Worm (Caenorhabditis elegans) whole organism, young adult: ENCODE measurements around the gene DH11.5.

ENCODE experiments used
- B0035.1 ChIP-seq: sonication (generic microtip); optimal IDR thresholded peaks from 2 replicates; lab custom pipeline; 2016; ENCODE audit warnings: missing genetic modification characterization, mild to moderate bottlenecking, missing compliant biosample characterization, missing genotype, missing genetic modification reagents
- B0336.3 ChIP-seq: fragments of 200-800 bp; sonication (Bioruptor generic); IDR thresholded peaks from 2 replicates; pipeline ENCODE4 v1.3.6; 2022; ENCODE audit warnings: missing genetic modification characterization, missing compliant biosample characterization
- C06A6.2 ChIP-seq: fragments of 200-800 bp; sonication (Bioruptor generic); conservative IDR thresholded peaks from 2 replicates; pipeline ENCODE4 v1.3.6; 2022; ENCODE audit warnings: missing genetic modification characterization, missing compliant biosample characterization
- F23B12.7 ChIP-seq: sonication (generic microtip); optimal IDR thresholded peaks from 2 replicates; lab custom pipeline; 2017; ENCODE audit warnings: missing genetic modification characterization, mild to moderate bottlenecking, missing compliant biosample characterization, antibody characterized with exemption, moderate library complexity; ENCODE audit not compliant: insufficient read depth
- F57C9.4 ChIP-seq: sonication (generic microtip); optimal IDR thresholded peaks from 2 replicates; lab custom pipeline; 2017; ENCODE audit warnings: mild to moderate bottlenecking, missing genetic modification characterization, missing compliant biosample characterization
- K11D2.4 ChIP-seq: fragments of 200-800 bp; sonication (Bioruptor generic); IDR thresholded peaks from 2 replicates; pipeline ENCODE4 v1.3.6; 2022; ENCODE audit warnings: missing genetic modification reagents, missing genetic modification characterization, missing compliant biosample characterization
- Y56A3A.18 ChIP-seq: fragments of 200-800 bp; sonication (Bioruptor generic); IDR thresholded peaks from 2 replicates; pipeline ENCODE4 v1.3.6; 2022; ENCODE audit warnings: missing genetic modification reagents, missing genetic modification characterization, missing compliant biosample characterization
- Y95B8A.8 ChIP-seq: fragments of 200-800 bp; sonication (Bioruptor generic); IDR thresholded peaks from 2 replicates; pipeline ENCODE4 v1.3.6; 2022; ENCODE audit warnings: missing genetic modification reagents, missing genetic modification characterization, missing compliant biosample characterization
- ama-1 ChIP-seq, 3 experiments: fragments of 150-350 bp in 1 of 3; sonication (generic microtip) in 2 of 3; optimal IDR thresholded peaks; 2 replicates each; lab custom pipeline; 2014 to 2018; ENCODE audit warnings: missing biosample characterization in 2 of 3, missing genetic modification characterization in 2 of 3, missing genetic modification reagents in 2 of 3
- aptf-2 ChIP-seq: fragments of 200-800 bp; sonication (Bioruptor generic); conservative IDR thresholded peaks from 2 replicates; pipeline ENCODE4 v1.3.6; 2022; ENCODE audit warnings: missing genetic modification reagents, missing genetic modification characterization, missing compliant biosample characterization
- aptf-3 ChIP-seq: fragments of 200-800 bp; sonication (Bioruptor generic); IDR thresholded peaks from 2 replicates; pipeline ENCODE4 v1.3.6; 2022; ENCODE audit warnings: missing genetic modification characterization, missing compliant biosample characterization
- attf-6 ChIP-seq: fragments of 200-800 bp; sonication (Bioruptor generic); IDR thresholded peaks from 2 replicates; pipeline ENCODE4 v1.3.6; 2022; ENCODE audit warnings: missing genetic modification reagents, missing genetic modification characterization, missing compliant biosample characterization
- bed-1 ChIP-seq: fragments of 200-800 bp; sonication (Bioruptor generic); IDR thresholded peaks from 2 replicates; pipeline ENCODE4 v1.3.6; 2022; ENCODE audit warnings: missing genetic modification reagents, missing genetic modification characterization, missing compliant biosample characterization
- bed-2 ChIP-seq: fragments of 200-800 bp; sonication (Bioruptor generic); IDR thresholded peaks from 2 replicates; pipeline ENCODE4 v1.3.6; 2022; ENCODE audit warnings: missing genetic modification reagents, missing genetic modification characterization, missing compliant biosample characterization
- cebp-1 ChIP-seq, 2 experiments: fragments of 200-800 bp in 1 of 2; sonication (Bioruptor generic) in 1 of 2; sonication (generic microtip) in 1 of 2; IDR thresholded peaks in 1 of 2; optimal IDR thresholded peaks in 1 of 2; 2 replicates each; pipeline versions ENCODE4 v1.3.6 to Lab custom; 2017 to 2022; ENCODE audit warnings: missing compliant biosample characterization in 2 of 2, missing genetic modification characterization in 2 of 2, mild to moderate bottlenecking in 1 of 2, missing genetic modification reagents in 1 of 2, moderate library complexity in 1 of 2
- ceh-100 ChIP-seq: fragments of 200-800 bp; sonication (Bioruptor generic); IDR thresholded peaks from 2 replicates; pipeline ENCODE4 v1.3.6; 2022; ENCODE audit warnings: missing genetic modification reagents, missing genetic modification characterization, missing compliant biosample characterization
- ceh-58 ChIP-seq: fragments of 200-800 bp; sonication (Bioruptor generic); IDR thresholded peaks from 2 replicates; pipeline ENCODE4 v1.3.6; 2022; ENCODE audit warnings: missing genetic modification characterization, missing compliant biosample characterization
- chd-7 ChIP-seq: sonication (generic microtip); optimal IDR thresholded peaks from 2 replicates; lab custom pipeline; 2016; ENCODE audit warnings: mild to moderate bottlenecking, missing genetic modification characterization, moderate library complexity, missing compliant biosample characterization
- dox-1 ChIP-seq: fragments of 200-800 bp; sonication (Bioruptor generic); IDR thresholded peaks from 2 replicates; pipeline ENCODE4 v1.3.6; 2022; ENCODE audit warnings: missing genetic modification reagents, missing genetic modification characterization, missing compliant biosample characterization
- dpff-1 ChIP-seq: sonication (generic microtip); optimal IDR thresholded peaks from 2 replicates; lab custom pipeline; 2017; ENCODE audit warnings: mild to moderate bottlenecking, missing genetic modification characterization, missing compliant biosample characterization
- dpl-1 ChIP-seq: fragments of 150-350 bp; optimal IDR thresholded peaks from 2 replicates; lab custom pipeline; 2014; ENCODE audit warnings: missing biosample characterization, missing genetic modification reagents, missing genetic modification characterization
- him-1 ChIP-seq: sonication (generic microtip); optimal IDR thresholded peaks from 2 replicates; lab custom pipeline; 2016; ENCODE audit warnings: missing genotype, missing genetic modification reagents, missing genetic modification characterization, missing compliant biosample characterization
- hrde-1 ChIP-seq: sonication (generic microtip); optimal IDR thresholded peaks from 2 replicates; lab custom pipeline; 2016; ENCODE audit warnings: missing genetic modification characterization, mild to moderate bottlenecking, missing compliant biosample characterization, moderate library complexity, missing genotype, missing genetic modification reagents, borderline replicate concordance
- hsf-1 ChIP-seq: fragments of 200-800 bp; sonication (Bioruptor generic); IDR thresholded peaks from 2 replicates; pipeline ENCODE4 v1.3.6; 2022; ENCODE audit warnings: missing genetic modification reagents, missing genetic modification characterization, missing compliant biosample characterization
- lin-35 ChIP-seq, 3 experiments: fragments of 150-350 bp in 2 of 3; sonication (generic microtip) in 1 of 3; optimal IDR thresholded peaks; 2 replicates each; lab custom pipeline; 2014 to 2018; ENCODE audit warnings: missing biosample characterization in 3 of 3, missing genetic modification characterization in 3 of 3, missing genetic modification reagents in 3 of 3
- lsy-27 ChIP-seq: sonication (generic microtip); optimal IDR thresholded peaks from 2 replicates; lab custom pipeline; 2017; ENCODE audit warnings: missing genetic modification characterization, mild to moderate bottlenecking, missing compliant biosample characterization, antibody characterized with exemption, missing genotype, borderline replicate concordance; ENCODE audit not compliant: insufficient read depth
- madf-6 ChIP-seq: fragments of 200-800 bp; sonication (Bioruptor generic); IDR thresholded peaks from 2 replicates; pipeline ENCODE4 v1.3.6; 2022; ENCODE audit warnings: missing genetic modification reagents, missing genetic modification characterization, missing compliant biosample characterization
- madf-8 ChIP-seq: fragments of 200-800 bp; sonication (Bioruptor generic); conservative IDR thresholded peaks from 2 replicates; pipeline ENCODE4 v1.3.6; 2022; ENCODE audit warnings: missing genetic modification reagents, missing genetic modification characterization, missing compliant biosample characterization
- mel-28 ChIP-seq: sonication (generic microtip); optimal IDR thresholded peaks from 2 replicates; lab custom pipeline; 2016; ENCODE audit warnings: borderline replicate concordance, mild to moderate bottlenecking, missing genetic modification characterization, missing compliant biosample characterization
- mxl-1 ChIP-seq: sonication (generic microtip); optimal IDR thresholded peaks from 2 replicates; lab custom pipeline; 2016; ENCODE audit warnings: missing genetic modification characterization, missing compliant biosample characterization
- nfya-1 ChIP-seq: sonication (generic microtip); optimal IDR thresholded peaks from 2 replicates; lab custom pipeline; 2017; ENCODE audit warnings: antibody characterized with exemption, missing compliant biosample characterization, missing genetic modification characterization, borderline replicate concordance; ENCODE audit not compliant: insufficient read depth
- nhr-179 ChIP-seq: sonication (generic microtip); optimal IDR thresholded peaks from 2 replicates; lab custom pipeline; 2016; ENCODE audit warnings: mild to moderate bottlenecking, missing genetic modification characterization, missing compliant biosample characterization
- nhr-80 ChIP-seq: sonication (generic microtip); optimal IDR thresholded peaks from 2 replicates; lab custom pipeline; 2016; ENCODE audit warnings: missing genetic modification characterization, missing compliant biosample characterization
- repo-1 ChIP-seq: sonication (generic microtip); optimal IDR thresholded peaks from 2 replicates; lab custom pipeline; 2017; ENCODE audit warnings: mild to moderate bottlenecking, missing genetic modification characterization, missing compliant biosample characterization
- sea-2 ChIP-seq: fragments of 200-800 bp; sonication (Bioruptor generic); IDR thresholded peaks from 2 replicates; pipeline ENCODE4 v1.3.6; 2022; ENCODE audit warnings: missing genetic modification characterization, missing compliant biosample characterization
- snpc-1.1 ChIP-seq: sonication (generic microtip); optimal IDR thresholded peaks from 2 replicates; lab custom pipeline; 2017; ENCODE audit warnings: missing genetic modification characterization, mild to moderate bottlenecking, missing compliant biosample characterization, antibody characterized with exemption, moderate library complexity, missing genotype, missing genetic modification reagents; ENCODE audit not compliant: insufficient read depth
- snpc-4 ChIP-seq, 5 experiments: fragments of 150-350 bp in 1 of 5; sonication (generic microtip) in 4 of 5; optimal IDR thresholded peaks; 2 replicates each; lab custom pipeline; 2014 to 2018; ENCODE audit warnings: missing genetic modification characterization in 5 of 5, missing biosample characterization in 3 of 5, antibody characterized with exemption in 2 of 5, mild to moderate bottlenecking in 2 of 5, missing compliant biosample characterization in 2 of 5, missing genotype in 2 of 5, moderate library complexity in 2 of 5, missing genetic modification reagents in 1 of 5
- somi-1 ChIP-seq: fragments of 200-800 bp; sonication (Bioruptor generic); optimal IDR thresholded peaks from 2 replicates; lab custom pipeline; 2018; ENCODE audit warnings: mild to moderate bottlenecking, missing genetic modification characterization, missing compliant biosample characterization
- tlf-1 ChIP-seq: fragments of 200-800 bp; sonication (Bioruptor generic); optimal IDR thresholded peaks from 2 replicates; lab custom pipeline; 2018; ENCODE audit warnings: mild to moderate bottlenecking, missing genetic modification characterization, missing compliant biosample characterization
- unc-62 ChIP-seq: fragments of 150-350 bp; optimal IDR thresholded peaks from 2 replicates; lab custom pipeline; 2014; ENCODE audit warnings: missing biosample characterization, missing genetic modification reagents, missing genetic modification characterization
- ztf-22 ChIP-seq: fragments of 200-800 bp; sonication (Bioruptor generic); optimal IDR thresholded peaks from 2 replicates; lab custom pipeline; 2018; ENCODE audit warnings: mild to moderate bottlenecking, missing genetic modification characterization, moderate library complexity, missing compliant biosample characterization
- ztf-6 ChIP-seq: fragments of 200-800 bp; sonication (Bioruptor generic); IDR thresholded peaks from 2 replicates; pipeline ENCODE4 v1.3.6; 2022; ENCODE audit warnings: missing genetic modification reagents, missing genetic modification characterization, missing compliant biosample characterization

Gene DH11.5

DNA sequence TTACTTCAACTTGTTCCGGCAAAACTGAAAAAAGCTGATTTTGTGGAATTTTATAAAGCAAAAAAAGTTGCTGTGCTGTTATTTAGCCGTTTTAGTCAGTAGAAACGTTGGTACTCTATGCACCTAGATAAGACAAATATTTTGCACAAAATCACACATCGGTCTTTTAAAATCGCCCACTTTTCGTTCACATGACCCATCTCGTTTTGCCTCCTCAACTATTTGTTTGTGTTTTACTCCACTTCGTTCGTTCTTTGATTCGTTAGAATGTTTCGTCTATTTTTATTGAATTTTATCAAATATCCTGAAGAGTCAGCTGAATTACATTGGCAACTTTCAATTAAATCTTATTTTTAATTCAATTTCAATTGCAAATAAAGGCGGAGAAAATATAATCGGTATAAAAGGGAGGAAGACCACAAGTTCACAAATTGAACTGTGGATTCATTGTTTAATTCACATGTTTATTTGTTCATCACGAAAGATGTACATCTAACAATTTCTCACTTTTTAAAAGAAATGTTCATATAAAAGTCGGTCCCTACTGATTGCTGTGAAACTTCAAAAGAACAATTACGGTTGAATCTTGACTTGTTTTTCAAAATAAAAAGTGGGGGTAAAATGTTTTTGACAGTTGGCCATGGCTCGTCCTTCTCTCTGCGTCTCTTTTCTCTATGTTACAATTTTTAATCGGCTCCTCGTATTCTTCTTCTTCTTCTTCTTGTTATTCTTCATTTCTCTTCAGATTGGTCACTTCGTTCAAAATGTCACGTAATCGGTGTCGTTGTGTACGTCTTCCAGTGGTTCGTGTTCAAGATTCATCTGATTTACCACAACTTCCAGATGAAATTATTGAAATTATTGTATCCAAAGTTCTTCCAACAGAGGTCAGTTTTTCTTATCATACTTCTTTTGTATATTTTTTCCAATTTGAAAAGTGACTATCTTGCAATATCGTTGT lies 35.9 kb downstream of the DH11.5 start, which contains the start of gene DH11.2:
Gene DH11.2, plus strand, starts transcription at position 746 of the 961 bp plus-strand sequence.
- TF ChIP-seq Y56A3A.18 (GFP tag; lab: Robert Waterston, UW) (no peak), tlf-1 (GFP tag; lab: Kevin White, UChicago) (peak; percentile 15), ztf-6 (no peak), nhr-80 (peak; percentile 42), ama-1 (optimal IDR thresholded peaks at IDR 0.05; lab: Kevin White, UChicago) (peak; percentile 84), ama-1 (GFP tag; optimal IDR thresholded peaks at IDR 0.05; lab: Kevin White, UChicago) (no peak), dox-1 (GFP tag; lab: Robert Waterston, UW) (no peak), him-1 (tag; lab: Kevin White, UChicago) (no peak)

DNA sequence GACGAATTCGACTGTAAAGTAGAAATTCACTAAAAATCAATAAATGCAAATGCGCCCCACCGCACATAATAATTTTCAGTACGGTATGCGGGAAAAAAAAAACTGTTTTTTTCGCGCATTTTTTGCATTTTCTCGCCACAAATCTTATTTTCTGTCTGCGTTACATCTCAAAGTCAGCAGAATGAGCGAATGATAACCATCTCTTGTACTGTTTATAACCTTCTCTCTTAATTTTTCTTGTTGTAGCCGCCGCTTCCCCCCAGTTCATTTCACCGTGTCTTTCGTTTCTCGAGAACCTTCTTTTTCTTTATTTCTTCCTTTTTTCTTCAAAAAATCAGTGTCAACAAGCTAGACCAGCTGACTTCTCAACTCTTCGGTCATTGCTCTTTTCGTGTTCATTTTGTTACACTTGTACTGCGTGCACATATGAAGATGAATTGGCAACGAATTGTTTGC lies 39.1 kb downstream of the DH11.5 start:
- TF ChIP-seq bed-1 (GFP tag; lab: Robert Waterston, UW): no peak
- no peak for TF ChIP-seq F57C9.4 (tag; lab: Kevin White, UChicago)
- TF ChIP-seq bed-2 (GFP tag; lab: Robert Waterston, UW): no peak
- TF ChIP-seq ztf-22 (GFP tag; lab: Kevin White, UChicago): no peak
- no peak for TF ChIP-seq sea-2 (GFP tag; lab: Robert Waterston, UW)
- TF ChIP-seq Y95B8A.8 (GFP tag; lab: Robert Waterston, UW): peak; percentile 87
- peak; percentile 0 for TF ChIP-seq somi-1 (GFP tag; lab: Kevin White, UChicago)
- peak; percentile 54 for TF ChIP-seq B0336.3 (GFP tag; lab: Robert Waterston, UW)
- no peak for TF ChIP-seq unc-62 (GFP tag; lab: Kevin White, UChicago)
- peak; percentile 76; the same call in 1 of the 2 replicates for TF ChIP-seq aptf-2 (GFP tag; lab: Robert Waterston, UW)
- TF ChIP-seq hsf-1 (GFP tag; lab: Robert Waterston, UW): peak; percentile 77
- TF ChIP-seq ceh-58 (GFP tag; lab: Robert Waterston, UW): no peak
- no peak for TF ChIP-seq mel-28
- peak; percentile 39 for TF ChIP-seq hrde-1
- TF ChIP-seq dpff-1 (tag; lab: Kevin White, UChicago): peak; percentile 10
- peak; percentile 86 for TF ChIP-seq dpl-1
- peak; percentile 63; the same call in 1 of the 2 replicates for TF ChIP-seq Y56A3A.18 (GFP tag; lab: Robert Waterston, UW)
- TF ChIP-seq lin-35 (GFP tag; optimal IDR thresholded peaks at IDR 0.05; lab: Kevin White, UChicago): peak in 1 of 3 experiments; percentile 66
- peak; percentile 4 for TF ChIP-seq B0035.1 (tag; lab: Kevin White, UChicago)
- TF ChIP-seq nhr-179 (tag; lab: Kevin White, UChicago): no peak
- TF ChIP-seq mxl-1 (tag; lab: Kevin White, UChicago): no peak
- peak; percentile 54; the same call in 1 of the 2 replicates for TF ChIP-seq K11D2.4 (GFP tag; lab: Robert Waterston, UW)
- TF ChIP-seq nfya-1 (tag; lab: Kevin White, UChicago): no peak
- no peak for TF ChIP-seq attf-6 (GFP tag; lab: Robert Waterston, UW)
- no peak for TF ChIP-seq C06A6.2 (GFP tag; lab: Robert Waterston, UW)
- TF ChIP-seq repo-1 (tag; lab: Kevin White, UChicago): peak; percentile 69
- TF ChIP-seq cebp-1 (GFP tag; IDR thresholded peaks at IDR 0.05; lab: Robert Waterston, UW): no peak
- TF ChIP-seq cebp-1 (tag; optimal IDR thresholded peaks at IDR 0.05; lab: Kevin White, UChicago): peak; percentile 63
- no peak for TF ChIP-seq chd-7
- peak; percentile 97 for TF ChIP-seq madf-6 (GFP tag; lab: Robert Waterston, UW)
- peak; percentile 28 for TF ChIP-seq snpc-4 (GFP tag; optimal IDR thresholded peaks at IDR 0.05; lab: Kevin White, UChicago)
- peak in 3 of 4 experiments; percentile 46 to 58 (median 55) for TF ChIP-seq snpc-4 (tag; optimal IDR thresholded peaks at IDR 0.05; lab: Kevin White, UChicago)
- peak; percentile 39; the same call in 1 of the 2 replicates for TF ChIP-seq ceh-100
- TF ChIP-seq F23B12.7 (tag; lab: Kevin White, UChicago): no peak
- no peak for TF ChIP-seq lsy-27 (tag; lab: Kevin White, UChicago)
- TF ChIP-seq madf-8 (GFP tag; lab: Robert Waterston, UW): peak; percentile 93
- TF ChIP-seq aptf-3 (GFP tag; lab: Robert Waterston, UW): no peak
- no peak for TF ChIP-seq snpc-1.1 (tag; lab: Kevin White, UChicago)
